Fruit fly (Drosophila melanogaster) whole organism, larva: ENCODE results near the gene CG34426.
A peak's percentile ranks its signal among the peaks of the same experiment; 100 is the strongest.

ENCODE experiments used
- noc ChIP-seq: fragments of 200-800 bp; sonication (Bioruptor generic); optimal IDR thresholded peaks from 3 replicates; lab custom pipeline; 2019; ENCODE audit warnings: missing biosample characterization, mild to moderate bottlenecking, missing genetic modification characterization, moderate library complexity

The CG34426 gene

DNA sequence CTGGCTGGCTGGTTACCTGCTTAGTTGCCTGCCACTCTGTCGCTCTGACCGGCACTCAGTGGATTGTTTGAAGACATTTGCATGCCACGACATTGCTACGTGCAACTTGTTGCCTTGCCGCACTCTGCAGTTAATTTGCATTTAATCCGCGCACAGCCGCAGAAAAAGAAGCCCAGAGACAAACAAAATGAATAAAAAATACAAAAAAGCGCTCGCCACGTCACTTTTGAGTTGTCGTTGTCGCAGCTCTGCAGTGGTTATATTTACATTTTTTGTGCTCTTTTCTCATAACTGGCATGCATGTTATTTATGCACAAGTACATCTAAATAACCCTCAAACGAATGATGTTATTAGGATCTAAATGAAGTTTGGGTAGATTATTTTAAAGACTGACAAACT, 19.0 kb upstream of the CG34426 start:
- no peak for TF ChIP-seq noc

DNA sequence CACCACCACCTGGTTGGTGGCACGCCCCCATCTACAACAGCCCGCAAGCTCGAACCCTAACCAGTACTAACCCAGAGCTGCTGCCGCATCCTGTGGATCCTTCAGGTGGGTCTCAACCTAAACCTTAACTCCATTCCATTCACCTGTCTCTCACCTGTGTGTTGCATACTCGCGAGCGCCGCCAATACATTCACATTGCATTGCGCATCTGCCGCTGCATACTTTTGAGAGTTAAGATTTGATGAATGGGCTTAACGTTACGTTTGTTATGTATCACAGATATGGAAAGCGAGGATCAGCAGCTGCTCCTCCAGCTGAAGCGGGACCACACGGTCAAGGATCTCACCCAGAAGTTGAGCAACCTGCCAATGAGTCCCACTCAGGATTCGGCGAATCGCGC, 15.0 kb upstream of the CG34426 start:
- no peak for TF ChIP-seq noc

DNA sequence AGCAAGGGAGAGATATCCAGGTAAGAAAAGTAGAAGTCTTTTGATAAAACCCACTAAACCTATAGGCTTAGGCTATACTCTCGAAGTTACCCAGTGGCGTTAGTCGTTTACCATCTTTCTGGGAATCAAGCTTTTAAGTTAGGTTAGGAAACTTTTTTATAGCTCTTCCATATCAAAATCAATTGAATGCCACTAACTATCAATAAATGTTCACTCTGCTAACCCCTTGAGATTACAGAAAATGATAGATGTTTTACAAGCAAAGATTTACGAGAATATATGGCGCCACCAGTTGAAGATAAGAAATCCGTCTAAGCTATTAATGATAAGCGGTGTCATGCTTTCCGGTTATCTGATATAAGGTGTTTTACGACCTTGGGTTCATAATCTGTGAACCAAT, 14.6 kb upstream of the CG34426 start:
- peak; percentile 44 for TF ChIP-seq noc

DNA sequence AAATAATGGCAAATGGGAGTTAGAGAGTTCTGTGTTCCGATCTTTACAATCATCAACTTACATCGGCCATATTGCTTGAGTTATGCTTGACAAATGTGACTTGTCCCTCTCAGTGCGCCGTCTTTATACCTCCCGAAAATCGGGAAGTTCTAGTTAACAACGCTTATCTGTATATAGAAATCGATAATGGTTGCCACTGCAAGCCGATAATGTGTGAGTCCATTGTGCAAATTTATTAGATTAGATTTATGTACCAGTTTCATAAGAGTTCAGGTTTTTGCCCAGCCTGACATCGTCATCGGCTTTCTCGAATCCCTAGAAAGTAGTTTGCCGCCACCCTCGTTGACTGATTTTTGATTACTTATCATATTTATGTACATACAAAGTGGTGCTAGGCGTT, 13.8 kb upstream of the CG34426 start, which contains the start of gene Acbp5:
Gene Acbp5 (minus strand): TSS at position 101 of the 400 bp plus-strand sequence.
- no peak for TF ChIP-seq noc

DNA sequence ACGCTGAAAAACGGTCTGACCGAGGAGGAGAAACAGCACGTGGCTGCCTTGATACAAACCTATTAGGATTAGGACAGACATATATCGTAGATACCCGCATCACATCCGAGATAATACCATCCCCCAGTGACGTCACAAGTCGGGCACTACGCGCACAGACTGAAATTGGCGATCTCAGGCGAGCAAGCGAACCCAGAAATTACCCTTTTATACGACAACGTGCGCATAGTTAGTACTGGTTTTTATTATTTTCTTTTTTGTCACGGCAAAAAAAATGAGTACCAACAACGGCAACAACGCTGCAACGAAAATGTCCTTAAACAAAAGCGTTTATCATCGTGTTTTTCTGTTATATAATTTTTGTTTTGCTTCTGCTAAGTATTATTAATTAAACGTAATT, 4.1 kb upstream of the CG34426 start:
- no peak for TF ChIP-seq noc

DNA sequence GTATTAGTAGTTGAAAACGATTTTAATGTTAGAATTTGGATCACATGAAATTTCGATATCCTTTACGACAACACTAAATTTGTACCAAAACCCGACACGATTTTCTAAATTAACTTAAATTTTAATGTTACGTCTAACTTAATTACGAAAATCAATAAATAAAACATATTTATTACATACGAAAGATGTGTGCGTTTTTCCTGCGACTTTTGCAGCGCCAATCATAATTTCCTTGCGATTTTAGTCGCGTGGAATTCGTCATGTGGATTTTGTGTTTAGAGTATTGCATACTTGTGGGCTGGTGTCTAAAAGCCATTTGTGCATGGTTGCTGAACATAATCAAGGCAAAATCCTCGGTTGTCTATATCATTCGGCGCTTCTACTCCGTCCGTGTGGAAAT, 3.7 kb upstream of the CG34426 start:
- no peak for TF ChIP-seq noc

DNA sequence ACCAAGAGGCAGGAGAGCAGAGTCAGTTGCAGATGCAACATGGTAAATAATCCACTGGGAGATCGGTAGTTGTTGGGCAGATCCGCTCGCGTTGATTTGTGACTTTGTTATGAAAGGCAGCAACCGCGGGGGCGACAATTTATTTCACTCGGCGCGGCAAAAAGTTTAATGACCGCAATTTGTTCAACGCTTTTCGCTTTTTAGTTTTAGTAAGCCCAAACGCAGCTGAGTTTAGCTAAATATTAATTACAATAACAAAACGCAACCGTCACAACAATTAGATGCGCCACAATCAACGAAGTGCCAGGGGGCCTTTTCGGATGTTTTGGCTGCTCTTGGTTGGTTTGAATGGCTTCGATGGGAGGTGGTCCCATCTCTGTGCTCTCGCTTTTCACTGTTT, 1.8 kb upstream of the CG34426 start, which contains the start of gene CG13310:
Gene CG13310 (minus strand): TSS at position 101 of the 400 bp plus-strand sequence.
- TF ChIP-seq noc, result no peak

DNA sequence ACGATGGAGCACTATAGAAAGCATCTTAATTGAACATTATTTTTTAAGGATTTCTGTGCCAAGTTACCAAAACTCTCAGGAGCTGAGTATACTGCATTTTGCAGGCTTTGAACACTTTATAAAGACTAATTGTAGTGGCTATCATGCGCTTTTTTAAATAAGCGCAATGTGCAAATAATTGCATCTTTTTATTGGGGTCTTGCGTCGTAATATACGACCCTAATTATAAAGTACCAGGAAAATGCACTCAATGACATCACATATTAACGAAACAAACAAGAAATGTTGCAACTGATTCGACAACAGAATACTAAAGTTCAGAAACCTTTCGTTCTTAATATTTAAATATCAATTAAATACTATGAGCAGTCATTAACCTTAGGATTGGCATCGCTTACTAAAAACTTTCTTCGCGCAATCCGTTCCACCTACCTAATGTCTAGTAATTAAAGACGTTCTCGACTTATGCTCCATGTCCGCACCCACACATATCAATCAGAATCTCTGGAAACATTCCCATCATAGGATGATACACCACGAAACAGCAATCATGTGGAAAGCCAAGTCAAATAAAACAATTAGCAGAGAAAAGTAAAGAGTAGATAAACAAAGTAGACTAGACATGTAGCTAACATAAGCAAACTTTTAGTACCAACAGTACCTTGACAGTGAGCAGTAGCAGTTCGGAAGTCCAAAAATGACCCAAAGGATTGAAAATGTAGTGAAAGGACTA, 2.0 kb downstream of the CG34426 start, which contains the start of the genes CG32023 and CG34427:
Gene CG32023 (minus strand): TSS at position 101 of the 733 bp plus-strand sequence.
Gene CG34427 (plus strand): TSS at position 683 of the 733 bp plus-strand sequence.
- TF ChIP-seq noc, result no peak

DNA sequence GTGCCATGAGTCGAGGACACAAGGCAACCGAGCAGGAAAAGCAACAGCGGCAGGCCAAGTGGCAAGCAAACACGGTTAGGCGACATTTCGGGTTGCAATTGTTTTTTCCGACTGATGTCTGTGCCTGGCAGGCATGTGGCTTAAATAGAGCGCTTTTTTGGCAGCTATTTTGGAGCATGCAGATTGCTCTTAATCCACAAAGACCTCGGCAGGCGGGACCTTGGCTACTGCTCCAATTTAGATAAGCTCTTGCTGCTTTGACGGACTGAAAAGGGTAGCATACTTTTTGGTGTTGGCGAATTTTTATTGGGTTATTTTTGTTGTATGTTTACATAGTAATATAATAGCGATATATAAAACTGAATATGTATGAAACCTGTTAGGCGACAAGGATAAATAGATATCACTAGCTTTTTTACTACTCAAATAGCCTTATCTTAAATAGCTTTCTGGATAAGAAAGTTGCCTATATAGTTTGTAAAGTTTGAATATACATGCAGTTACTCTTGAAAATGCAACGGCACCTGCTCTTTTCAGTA, 4.9 kb downstream of the CG34426 start, which contains the start of the genes CG13312 and CG32024:
Gene CG13312 (minus strand): TSS at position 101 of the 539 bp plus-strand sequence.
Gene CG32024 (plus strand): TSS at position 489 of the 539 bp plus-strand sequence.
- TF ChIP-seq noc, result no peak

DNA sequence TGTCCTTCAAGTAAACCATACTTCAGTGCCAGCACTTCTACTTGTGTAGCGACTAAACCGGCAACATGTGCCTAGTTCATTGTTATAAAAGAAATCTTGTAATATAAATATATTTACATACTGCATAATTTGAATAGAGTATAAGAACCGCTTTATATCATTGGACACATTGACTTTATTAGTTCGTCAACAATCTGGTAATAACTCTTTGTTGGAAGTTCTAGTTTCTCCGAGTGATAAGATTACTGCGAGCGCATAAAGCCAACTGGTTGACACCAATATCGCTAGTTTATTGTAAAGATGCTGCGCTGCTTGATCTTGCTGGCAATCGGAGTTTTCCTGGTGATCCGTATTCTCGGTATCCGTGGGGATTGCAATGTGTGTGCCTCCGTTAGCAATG, 6.0 kb downstream of the CG34426 start, which contains the start of gene CG13308:
Gene CG13308 (plus strand): TSS at position 301 of the 400 bp plus-strand sequence.
- no peak for TF ChIP-seq noc

DNA sequence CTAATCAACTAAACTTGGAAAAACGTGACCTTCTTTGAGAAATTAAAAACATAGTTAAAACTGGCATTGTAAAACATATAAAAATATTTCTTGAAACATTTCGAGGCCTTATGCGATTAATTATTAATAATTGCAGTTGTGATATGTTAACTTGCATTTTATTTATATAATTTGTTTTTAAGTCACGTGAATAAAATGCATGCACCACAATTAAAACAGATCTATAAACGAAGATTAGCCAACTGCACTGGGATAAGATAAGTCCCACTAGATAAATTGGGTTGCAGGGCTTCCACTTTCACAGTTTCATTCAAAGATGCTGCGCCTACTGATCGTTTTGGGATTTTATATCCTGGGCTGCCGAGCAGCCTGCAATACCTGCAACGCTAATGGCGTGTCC, 7.8 kb downstream of the CG34426 start, which contains the start of gene CG13309:
Gene CG13309 (plus strand): TSS at position 301 of the 400 bp plus-strand sequence.
- no peak for TF ChIP-seq noc

DNA sequence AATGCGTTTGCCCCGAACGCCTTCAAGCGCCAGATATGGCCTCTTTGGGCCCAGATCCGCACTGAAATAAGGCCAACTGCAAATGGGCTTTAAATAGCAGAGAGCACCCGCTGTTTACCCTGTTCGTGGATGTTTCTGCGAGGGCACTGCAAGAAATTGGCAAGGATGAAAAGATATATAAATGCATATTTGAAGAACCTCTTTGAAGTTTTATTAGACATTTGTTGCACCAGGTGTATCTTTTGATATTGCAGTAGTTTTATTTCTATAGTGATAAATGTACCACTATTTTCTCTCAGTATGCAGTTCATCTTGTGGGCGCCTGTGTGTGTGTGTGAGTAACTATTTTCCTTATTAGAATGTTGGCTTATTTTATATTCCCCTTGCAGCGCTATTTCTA, 11.2 kb downstream of the CG34426 start:
- no peak for TF ChIP-seq noc

DNA sequence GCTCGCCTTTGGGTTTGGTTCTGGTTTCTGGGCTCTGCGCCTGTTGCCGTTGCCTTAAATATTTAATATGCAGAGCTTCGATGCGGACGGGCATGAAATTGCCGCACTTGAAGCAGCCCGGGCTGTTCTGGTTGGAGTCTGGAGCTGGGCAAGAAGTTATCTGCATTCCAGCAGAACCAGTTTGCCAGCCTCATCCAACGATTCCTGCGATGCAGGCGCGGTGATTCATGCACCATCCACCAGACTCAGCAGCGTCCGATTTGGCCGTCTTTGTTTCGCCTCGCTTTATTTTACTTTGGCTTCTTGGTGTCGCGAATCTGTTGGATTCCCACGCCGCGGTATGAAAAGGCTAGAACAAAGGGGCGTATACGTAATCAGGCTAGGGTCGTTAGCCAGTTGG, 17.2 kb downstream of the CG34426 start:
- no peak for TF ChIP-seq noc

DNA sequence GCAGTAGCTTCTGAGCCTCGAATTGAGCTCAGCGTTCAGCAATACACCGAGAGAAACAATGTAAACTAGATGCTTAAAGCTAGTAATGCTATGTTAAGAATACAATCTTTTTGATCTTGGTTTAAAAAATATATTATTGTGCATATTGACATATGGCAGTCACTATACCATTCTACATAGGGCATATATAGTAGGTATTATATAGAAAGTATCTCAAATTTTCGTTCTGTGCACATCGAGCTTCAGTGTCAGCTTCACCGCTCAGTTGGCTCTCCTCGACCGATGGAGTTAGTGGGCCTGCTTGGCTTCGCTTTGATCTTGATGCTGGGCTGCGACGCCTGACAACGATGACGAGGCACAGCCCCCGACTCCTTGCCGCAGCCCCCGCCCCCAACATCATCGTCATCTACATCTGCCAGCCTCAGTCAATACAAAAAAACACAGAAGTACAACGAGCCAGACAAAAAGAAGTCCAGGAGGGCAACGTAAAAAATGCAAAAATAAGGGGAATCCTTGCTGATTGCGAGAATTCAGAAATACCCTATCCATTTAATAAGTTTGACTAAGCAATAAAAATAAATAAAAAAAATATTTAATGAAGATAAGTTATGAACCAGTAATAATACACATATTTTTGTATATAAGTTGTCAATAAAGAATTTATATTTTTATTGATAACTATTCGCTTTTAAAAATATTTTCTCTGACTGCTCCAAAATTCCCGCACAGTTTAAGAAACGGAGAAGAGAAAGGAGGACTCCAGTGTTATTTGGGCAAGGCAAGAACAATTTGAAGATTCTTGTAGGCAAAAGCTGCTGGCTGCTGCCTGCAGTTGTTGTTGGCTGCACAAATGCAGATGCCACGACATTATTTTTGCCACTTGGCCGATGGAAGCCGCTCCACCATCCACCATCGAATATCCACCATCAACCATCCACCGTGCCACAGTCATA, 19.7 kb downstream of the CG34426 start:
- no peak for TF ChIP-seq noc

DNA sequence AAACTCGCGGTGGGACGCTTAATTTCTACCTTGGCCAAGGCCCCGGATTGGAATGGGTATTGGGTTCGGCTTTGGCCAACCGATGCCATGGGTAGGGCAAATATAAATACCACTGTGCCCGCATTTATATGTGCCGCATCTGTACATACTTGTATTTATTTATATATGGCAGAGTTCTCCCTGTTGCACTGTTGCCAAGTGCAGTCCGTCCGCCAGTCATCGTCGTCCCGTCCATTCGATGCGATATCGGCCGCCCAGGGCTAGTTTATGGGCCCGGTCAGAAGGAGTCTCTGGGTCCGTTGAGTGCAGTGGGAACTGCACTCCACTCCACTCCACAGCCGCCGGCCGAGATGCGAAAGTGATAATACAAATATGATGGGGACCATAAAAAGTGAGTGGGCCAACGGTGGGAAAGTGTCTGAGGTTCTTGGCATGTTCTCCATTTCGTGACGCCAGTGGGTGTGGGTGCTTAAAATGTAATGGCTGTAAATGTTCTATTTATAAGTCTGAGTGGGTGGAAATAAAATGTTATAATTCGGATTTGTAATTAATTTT, 20.7 kb downstream of the CG34426 start:
- no peak for TF ChIP-seq noc

DNA sequence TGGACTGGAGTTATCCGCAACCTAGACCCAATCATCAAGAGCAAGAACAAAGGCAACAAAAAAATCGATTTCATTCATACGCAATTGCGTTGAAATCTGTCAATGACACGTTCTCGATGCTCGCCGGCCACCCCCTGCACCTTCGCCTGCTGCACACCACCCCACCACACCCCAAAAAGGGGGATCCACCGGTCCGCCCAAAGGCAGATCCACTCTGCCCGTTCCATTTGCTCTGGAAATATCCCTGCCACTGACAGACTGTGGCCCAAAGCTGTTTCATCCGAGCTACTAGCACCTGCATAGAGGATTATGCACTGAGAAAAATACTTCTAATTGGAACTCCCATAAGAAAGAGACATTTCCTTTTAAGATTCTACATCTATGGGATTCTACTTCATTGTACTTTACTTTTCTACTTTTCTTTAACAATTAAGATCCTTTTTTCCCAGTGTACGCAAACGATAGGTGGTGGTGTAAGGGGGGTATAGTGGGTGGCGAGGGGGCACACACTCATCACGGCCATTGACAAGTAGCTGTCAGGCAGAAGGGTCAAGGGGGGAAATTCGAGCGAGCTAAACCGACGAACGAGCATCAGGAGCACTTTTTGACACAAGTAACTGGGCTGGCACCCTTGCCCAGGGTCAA, 21.6 kb downstream of the CG34426 start:
- TF ChIP-seq noc, result no peak
